Worm (Caenorhabditis elegans) whole organism, late embryonic: ENCODE results near the gene lgc-58.

Source experiments
- Y22D7AL.16 ChIP-seq: sonication (generic microtip); optimal IDR thresholded peaks from 2 replicates; lab custom pipeline; 2016; ENCODE audit warnings: missing genetic modification characterization, missing compliant biosample characterization
- ama-1 ChIP-seq: fragments of 150-350 bp; optimal IDR thresholded peaks from 2 replicates; lab custom pipeline; 2014
- ceh-18 ChIP-seq: sonication (generic microtip); optimal IDR thresholded peaks from 2 replicates; lab custom pipeline; 2016; ENCODE audit warnings: missing genetic modification characterization, missing compliant biosample characterization
- ceh-2 ChIP-seq: sonication (generic microtip); optimal IDR thresholded peaks from 2 replicates; lab custom pipeline; 2016; ENCODE audit warnings: missing genotype, missing genetic modification characterization, missing compliant biosample characterization
- ceh-48 ChIP-seq: sonication (generic microtip); optimal IDR thresholded peaks from 2 replicates; lab custom pipeline; 2016; ENCODE audit warnings: missing genetic modification characterization, inconsistent platforms, missing compliant biosample characterization
- eyg-1 ChIP-seq: sonication (generic microtip); optimal IDR thresholded peaks from 2 replicates; lab custom pipeline; 2016; ENCODE audit warnings: missing genotype, missing genetic modification characterization, missing compliant biosample characterization
- fkh-10 ChIP-seq: fragments of 150-350 bp; optimal IDR thresholded peaks from 2 replicates; lab custom pipeline; 2014; ENCODE audit warnings: missing biosample characterization, missing genetic modification reagents, missing genetic modification characterization
- hlh-13 ChIP-seq: fragments of 200-800 bp; sonication (Bioruptor generic); optimal IDR thresholded peaks from 2 replicates; lab custom pipeline; 2018; ENCODE audit warnings: mild to moderate bottlenecking, missing genetic modification characterization, missing compliant biosample characterization
- lin-11 ChIP-seq: fragments of 200-800 bp; sonication (Bioruptor generic); optimal IDR thresholded peaks from 2 replicates; lab custom pipeline; 2018; ENCODE audit warnings: mild to moderate bottlenecking, missing genetic modification characterization, missing compliant biosample characterization
- nhr-11 ChIP-seq: fragments of 150-350 bp; optimal IDR thresholded peaks from 2 replicates; lab custom pipeline; 2014; ENCODE audit warnings: missing biosample characterization, missing genetic modification characterization
- unc-3 ChIP-seq, 2 experiments: fragments of 200-800 bp in 1 of 2; sonication (Bioruptor generic) in 1 of 2; sonication (generic microtip) in 1 of 2; conservative IDR thresholded peaks in 1 of 2; optimal IDR thresholded peaks in 1 of 2; 2 replicates each; pipeline versions ENCODE4 v1.3.6 to Lab custom; 2016 to 2022; ENCODE audit warnings: missing compliant biosample characterization in 2 of 2, missing genetic modification characterization in 2 of 2, missing genetic modification reagents in 1 of 2

- no peak for TF ChIP-seq ceh-18 (tag; lab: Kevin White, UChicago)
- TF ChIP-seq fkh-10 (GFP tag; lab: Kevin White, UChicago): no peak
- no peak for TF ChIP-seq ceh-48 (tag; lab: Kevin White, UChicago)
- TF ChIP-seq nhr-11 (tag; lab: Kevin White, UChicago): no peak
- TF ChIP-seq ama-1 (lab: Kevin White, UChicago): no peak
- TF ChIP-seq hlh-13 (GFP tag; lab: Kevin White, UChicago): no peak
- TF ChIP-seq ceh-2 (tag; lab: Kevin White, UChicago): no peak
- no peak for TF ChIP-seq lin-11 (tag; lab: Kevin White, UChicago)
- no peak for TF ChIP-seq Y22D7AL.16 (tag; lab: Kevin White, UChicago)
- no peak for TF ChIP-seq unc-3 (GFP tag; conservative IDR thresholded peaks at IDR 0.05; lab: Robert Waterston, UW)
- TF ChIP-seq unc-3 (tag; optimal IDR thresholded peaks at IDR 0.05; lab: Kevin White, UChicago): no peak
- TF ChIP-seq eyg-1 (tag; lab: Kevin White, UChicago): no peak
Observed at ce11 chrX:6066618-6067017, 8.7 kb upstream of the lgc-58 start.
